Worm (Caenorhabditis elegans): ENCODE results near the gene C47E8.3.

Gene C47E8.3

ce11 chrV:14680014-14680413, at the start of gene C47E8.3:
C47E8.3 (plus strand) TSS chrV:14680314.
- TF ChIP-seq him-1 (tag; optimal IDR thresholded peaks at IDR 0.05) (no peak), W03F9.2 (tag; optimal IDR thresholded peaks at IDR 0.05) (no peak), dao-5 (tag; optimal IDR thresholded peaks at IDR 0.05) (no peak)

DNA sequence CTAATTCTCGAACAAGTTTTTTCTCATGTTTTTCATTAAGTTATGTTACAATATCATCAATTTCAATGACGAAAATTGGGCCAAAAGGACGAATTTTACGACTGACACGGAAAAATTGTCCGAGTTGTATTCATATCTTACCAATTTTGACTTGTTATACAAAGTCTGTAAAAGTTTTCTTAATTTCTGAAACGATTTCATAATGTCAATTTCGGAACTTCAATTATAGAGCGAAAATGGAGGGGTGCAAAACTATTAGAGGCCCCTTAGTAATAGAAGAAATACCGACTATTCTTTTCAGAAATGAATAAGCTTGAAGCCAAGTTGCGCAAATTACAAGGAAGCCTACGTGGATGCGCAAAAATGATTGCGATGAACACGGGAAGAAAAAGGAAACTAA, 48.5 kb upstream of the C47E8.3 start, which contains the start of gene F43D2.3:
F43D2.3 (plus strand) TSS at position 301 of the 400 bp plus-strand sequence.
- TF ChIP-seq dao-5 (tag; optimal IDR thresholded peaks at IDR 0.05) (no peak), W03F9.2 (tag; optimal IDR thresholded peaks at IDR 0.05) (no peak), him-1 (tag; optimal IDR thresholded peaks at IDR 0.05) (no peak)

- TF ChIP-seq dao-5 (tag; optimal IDR thresholded peaks at IDR 0.05) = no peak
- no peak for TF ChIP-seq W03F9.2 (tag; optimal IDR thresholded peaks at IDR 0.05)
- no peak for TF ChIP-seq him-1 (tag; optimal IDR thresholded peaks at IDR 0.05)
These were observed 46.8 kb upstream of the C47E8.3 start for ce11 chrV:14633319-14633718.

- TF ChIP-seq him-1 (tag; optimal IDR thresholded peaks at IDR 0.05) (no peak), dao-5 (tag; optimal IDR thresholded peaks at IDR 0.05) (no peak), W03F9.2 (tag; optimal IDR thresholded peaks at IDR 0.05) (no peak)
These were observed 45.0 kb upstream of the C47E8.3 start, which contains the start of gene F43D2.6 for ce11 chrV:14635119-14635518. F43D2.6 (minus strand) TSS chrV:14635180.

DNA sequence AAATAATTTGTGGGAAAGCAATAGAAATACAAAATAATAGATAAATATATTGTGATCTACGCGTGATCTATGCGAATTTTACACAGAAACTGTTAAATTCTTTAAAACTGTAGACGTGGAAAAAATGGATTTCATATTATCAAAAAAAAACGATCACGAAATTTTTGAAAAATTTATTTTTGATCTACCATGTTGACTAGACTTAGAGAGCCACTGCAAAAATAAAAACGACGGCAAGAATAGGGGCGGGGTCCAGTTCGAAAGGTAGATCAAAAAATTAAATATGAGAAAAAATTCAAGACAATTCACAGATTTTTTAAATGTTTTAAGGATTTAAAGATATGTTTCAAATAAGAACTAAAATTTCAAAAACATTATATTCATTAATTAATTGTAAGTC, 42.0 kb upstream of the C47E8.3 start:
- TF ChIP-seq dao-5 (tag; optimal IDR thresholded peaks at IDR 0.05) = no peak
- TF ChIP-seq W03F9.2 (tag; optimal IDR thresholded peaks at IDR 0.05) = no peak
- no peak for TF ChIP-seq him-1 (tag; optimal IDR thresholded peaks at IDR 0.05)

DNA sequence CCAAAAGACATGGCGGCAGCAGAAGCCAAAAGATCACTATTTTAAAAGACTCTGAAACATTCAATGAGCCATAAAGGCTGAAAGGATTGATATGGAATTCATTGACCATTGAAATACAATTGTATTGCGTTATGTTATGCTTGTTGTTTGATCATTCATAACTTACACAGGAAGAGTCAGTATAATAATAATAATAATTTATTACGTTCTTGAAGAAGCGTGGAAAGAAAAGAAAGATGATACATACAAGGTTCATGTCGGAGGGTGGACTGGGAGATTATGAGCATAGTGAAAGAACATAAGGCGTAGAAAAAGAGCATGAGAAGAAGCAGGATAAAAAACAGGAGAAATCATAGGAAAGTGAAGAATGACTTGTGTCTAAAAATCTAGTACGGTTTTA, 40.0 kb upstream of the C47E8.3 start, which contains the start of gene F43D2.7:
F43D2.7 (minus strand) TSS at position 101 of the 400 bp plus-strand sequence.
- TF ChIP-seq W03F9.2 (tag; optimal IDR thresholded peaks at IDR 0.05) = no peak
- TF ChIP-seq dao-5 (tag; optimal IDR thresholded peaks at IDR 0.05) = no peak

DNA sequence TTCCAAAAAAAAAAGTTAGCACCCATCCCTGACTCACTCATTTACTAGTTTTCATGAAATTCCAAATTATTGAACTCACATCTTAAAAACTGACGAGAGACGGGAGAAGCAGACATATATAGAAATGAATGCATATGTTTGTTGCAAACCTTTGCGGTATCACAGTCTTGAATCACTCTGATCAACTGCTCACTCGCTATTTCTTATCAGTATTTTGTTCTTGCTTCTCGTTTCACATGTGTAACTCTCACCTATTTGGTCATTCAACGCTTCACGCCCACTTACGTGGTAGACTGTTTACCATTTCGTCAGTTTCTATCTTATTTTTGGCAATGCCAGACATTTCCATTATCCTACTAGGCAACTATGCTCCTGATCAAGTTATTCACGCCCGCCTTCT, 39.3 kb upstream of the C47E8.3 start, which contains the start of gene C54G10.1:
C54G10.1 (plus strand) TSS at position 333 of the 400 bp plus-strand sequence.
- no peak for TF ChIP-seq him-1 (tag; optimal IDR thresholded peaks at IDR 0.05)
- no peak for TF ChIP-seq W03F9.2 (tag; optimal IDR thresholded peaks at IDR 0.05)
- TF ChIP-seq dao-5 (tag; optimal IDR thresholded peaks at IDR 0.05) = no peak

DNA sequence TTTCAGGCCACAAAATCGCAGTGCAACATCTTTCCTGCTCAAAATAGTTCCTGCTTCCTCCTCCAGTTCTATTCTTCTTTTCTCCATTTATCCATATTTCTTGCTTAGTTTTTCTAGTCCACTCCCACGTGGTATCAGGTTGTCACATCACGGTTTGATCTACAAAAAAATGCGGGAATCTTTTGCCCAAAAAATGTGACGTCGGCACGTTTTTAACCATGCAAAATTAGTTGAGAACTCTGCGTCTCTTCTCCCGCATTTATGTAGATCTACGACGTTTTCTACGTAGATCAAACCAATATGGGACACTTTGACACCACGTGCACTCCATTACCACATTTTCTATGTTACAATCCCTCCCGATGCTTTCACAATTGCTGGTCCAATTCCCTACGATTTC, 38.1 kb upstream of the C47E8.3 start:
- no peak for TF ChIP-seq him-1 (tag; optimal IDR thresholded peaks at IDR 0.05)
- no peak for TF ChIP-seq dao-5 (tag; optimal IDR thresholded peaks at IDR 0.05)
- no peak for TF ChIP-seq W03F9.2 (tag; optimal IDR thresholded peaks at IDR 0.05)

ce11 chrV:14645817-14646789, 34.0 kb upstream of the C47E8.3 start, which contains the start of the genes rfc-1 and pmp-3:
rfc-1 (minus strand) TSS chrV:14645979.
pmp-3 (plus strand) TSS chrV:14646739.
- TF ChIP-seq W03F9.2 (tag; optimal IDR thresholded peaks at IDR 0.05) (peak; percentile 62), dao-5 (tag; optimal IDR thresholded peaks at IDR 0.05) (no peak), him-1 (tag; optimal IDR thresholded peaks at IDR 0.05) (no peak)

DNA sequence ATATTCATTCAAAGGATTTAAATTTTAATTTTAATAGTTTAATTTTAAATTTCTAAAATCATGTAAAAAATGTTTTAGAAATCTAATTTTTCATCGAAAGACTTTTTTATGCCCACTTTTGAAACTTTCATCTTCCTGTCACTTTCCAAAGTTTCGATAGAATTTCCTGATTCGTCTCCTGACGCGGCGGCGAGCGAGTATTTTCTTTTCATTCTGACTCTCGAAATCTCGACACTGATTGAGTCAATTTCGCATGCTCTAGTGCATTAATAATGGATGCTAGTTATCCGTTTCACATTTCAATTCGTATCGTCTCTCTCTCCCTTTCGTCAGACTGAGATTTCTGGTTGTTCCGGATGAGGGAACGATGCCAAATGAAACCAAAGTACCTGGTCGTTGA, 31.3 kb upstream of the C47E8.3 start:
- no peak for TF ChIP-seq him-1 (tag; optimal IDR thresholded peaks at IDR 0.05)

- TF ChIP-seq W03F9.2 (tag; optimal IDR thresholded peaks at IDR 0.05) (no peak), dao-5 (tag; optimal IDR thresholded peaks at IDR 0.05) (no peak), him-1 (tag; optimal IDR thresholded peaks at IDR 0.05) (peak; percentile 9)
These were observed 30.2 kb upstream of the C47E8.3 start for ce11 chrV:14649929-14650328.

DNA sequence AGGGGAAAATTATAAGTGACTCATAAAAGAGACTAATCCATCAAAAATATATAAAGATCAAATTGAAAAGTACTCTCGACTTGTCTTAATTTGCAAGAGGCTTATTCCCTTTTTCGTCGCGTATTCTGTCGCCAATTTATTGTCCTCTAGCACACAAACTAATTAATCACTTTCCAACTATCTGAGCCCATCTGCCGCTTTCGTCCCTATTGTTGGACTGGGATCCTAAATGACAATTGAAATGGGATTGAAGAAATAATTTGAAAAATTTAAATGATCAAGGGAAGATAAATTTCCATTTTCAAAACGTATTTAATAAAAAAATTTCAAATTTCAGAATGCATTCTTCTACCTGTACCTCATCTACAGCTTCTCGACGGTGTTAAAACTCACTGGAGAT, 29.5 kb upstream of the C47E8.3 start:
- TF ChIP-seq him-1 (tag; optimal IDR thresholded peaks at IDR 0.05) (no peak), dao-5 (tag; optimal IDR thresholded peaks at IDR 0.05) (no peak), W03F9.2 (tag; optimal IDR thresholded peaks at IDR 0.05) (no peak)

ce11 chrV:14655689-14656088, 24.4 kb upstream of the C47E8.3 start:
- TF ChIP-seq dao-5 (tag; optimal IDR thresholded peaks at IDR 0.05) = no peak

- TF ChIP-seq dao-5 (tag; optimal IDR thresholded peaks at IDR 0.05) (no peak), him-1 (tag; optimal IDR thresholded peaks at IDR 0.05) (no peak), W03F9.2 (tag; optimal IDR thresholded peaks at IDR 0.05) (no peak)
These were observed 23.1 kb upstream of the C47E8.3 start for ce11 chrV:14656970-14657369.
